Worm (Caenorhabditis elegans) whole organism, L4 larva: ENCODE results near the gene nifk-1.
"Not testable (repeated sequence)": the region's sequence is repeated elsewhere in the genome, so short reads cannot be mapped to it uniquely, and the experiment has no call there.

Experiments used
- ceh-82 ChIP-seq: sonication (generic microtip); optimal IDR thresholded peaks from 2 replicates; lab custom pipeline; 2017; ENCODE audit warnings: missing biosample characterization, missing genetic modification characterization
- daf-12 ChIP-seq: fragments of 150-350 bp; optimal IDR thresholded peaks from 2 replicates; lab custom pipeline; 2014; ENCODE audit warnings: missing biosample characterization, missing genetic modification reagents, missing genetic modification characterization
- fkh-10 ChIP-seq: fragments of 150-350 bp; optimal IDR thresholded peaks from 2 replicates; lab custom pipeline; 2014; ENCODE audit warnings: missing biosample characterization, missing genetic modification reagents, missing genetic modification characterization
- snpc-4 ChIP-seq: fragments of 150-350 bp; optimal IDR thresholded peaks from 2 replicates; lab custom pipeline; 2014; ENCODE audit warnings: missing biosample characterization, missing genetic modification characterization
- unc-130 ChIP-seq: sonication (generic microtip); optimal IDR thresholded peaks from 2 replicates; lab custom pipeline; 2016; ENCODE audit warnings: missing genetic modification reagents, missing genetic modification characterization, missing compliant biosample characterization
- unc-39 ChIP-seq: sonication (generic microtip); optimal IDR thresholded peaks from 2 replicates; lab custom pipeline; 2017; ENCODE audit warnings: missing biosample characterization, missing genetic modification characterization
- zip-2 ChIP-seq: fragments of 150-350 bp; optimal IDR thresholded peaks from 2 replicates; lab custom pipeline; 2014; ENCODE audit warnings: missing biosample characterization, missing genetic modification characterization

- not testable (repeated sequence) for TF ChIP-seq unc-39; ceh-82 (tag; lab: Kevin White, UChicago); zip-2; daf-12; fkh-10 (GFP tag; lab: Kevin White, UChicago); unc-130 (GFP tag; lab: Kevin White, UChicago); snpc-4 (tag; lab: Kevin White, UChicago)
Measured at ce11 chrIII:4742620-4743019, 49.5 kb upstream of the nifk-1 start, which contains the start of gene twk-6.
